Worm (Caenorhabditis elegans): ENCODE results near the gene srh-23.

- TF ChIP-seq flt-1 (GFP tag; IDR thresholded peaks at IDR 0.05) (no peak), cog-1 (tag; optimal IDR thresholded peaks at IDR 0.05) (no peak), klf-2 (GFP tag; conservative IDR thresholded peaks at IDR 0.05) (no peak), ref-1 (GFP tag; conservative IDR thresholded peaks at IDR 0.05) (no peak), med-1 (GFP tag; optimal IDR thresholded peaks at IDR 0.05; ENCODE audit: insufficient read depth) (no peak), ztf-23 (GFP tag; IDR thresholded peaks at IDR 0.05) (no peak)
These were observed 30.9 kb upstream of the srh-23 start, which contains the start of gene T19H12.2 for ce11 chrV:4889976-4890479.
